Fruit fly (Drosophila melanogaster): Measurements from ENCODE around the gene lic.

Gene lic

DNA sequence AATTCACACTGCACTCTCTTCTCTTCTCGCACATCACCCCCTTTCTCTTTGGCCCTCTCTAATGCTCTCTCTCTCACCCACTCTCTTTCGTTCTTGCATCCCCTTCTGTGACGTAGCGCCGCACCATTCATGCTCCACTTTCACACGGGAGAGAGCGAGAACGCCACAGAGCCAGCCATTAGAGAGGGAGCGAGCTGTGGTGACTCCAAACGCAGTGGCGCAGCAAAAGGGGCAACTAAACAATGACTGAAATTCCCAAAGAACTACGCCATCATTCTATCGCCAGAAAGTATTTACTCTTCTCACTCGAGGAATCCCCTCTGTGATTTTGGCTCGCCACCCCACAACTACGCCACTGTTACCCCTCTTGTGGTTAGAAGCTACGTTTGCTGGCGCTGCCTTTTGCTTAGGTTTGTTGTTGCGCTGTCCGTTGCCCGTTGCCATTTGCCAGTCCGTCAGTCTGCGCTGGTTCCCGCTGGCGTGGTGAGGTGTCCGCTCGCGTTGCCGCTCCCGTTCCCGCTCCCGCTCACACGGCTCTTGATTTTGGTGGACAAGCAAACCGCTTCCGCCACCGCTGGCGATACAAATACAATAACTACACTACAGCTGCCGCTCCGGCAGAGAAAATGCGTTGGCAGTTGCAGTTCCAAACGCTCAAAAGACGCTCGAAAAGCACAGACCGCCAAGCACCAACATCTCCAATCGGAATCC lies 40.3 kb downstream of the lic start (continued):
- TF ChIP-seq unpg (GFP tag; optimal IDR thresholded peaks at IDR 0.05) (peak; percentile 98), CG34422 (GFP tag; IDR thresholded peaks at IDR 0.05) (peak; percentile 99), CG2202 (tag; optimal IDR thresholded peaks at IDR 0.05) (peak; percentile 95), hb (GFP tag; IDR thresholded peaks at IDR 0.05; ENCODE audit: partially characterized antibody) (0 out of 3 replicates have a peak, but pooled peaks have one; percentile 50), dmrt11E (tag; optimal IDR thresholded peaks at IDR 0.05) (peak; percentile 95), dysf (GFP tag; IDR thresholded peaks at IDR 0.05) (peak; percentile 100), NFAT (GFP tag; IDR thresholded peaks at IDR 0.05) (peak; percentile 99), Vsx1 (GFP tag; optimal IDR thresholded peaks at IDR 0.05) (peak; percentile 94), CTCF (GFP tag; optimal IDR thresholded peaks at IDR 0.05) (peak; percentile 74), NfI (GFP tag; optimal IDR thresholded peaks at IDR 0.05) (peak; percentile 99), Neu2 (GFP tag; optimal IDR thresholded peaks at IDR 0.05; ENCODE audit: borderline replicate concordance) (peak; percentile 95), CG17612 (GFP tag; IDR thresholded peaks at IDR 0.05) (peak; percentile 98), Blimp-1 (GFP tag; optimal IDR thresholded peaks at IDR 0.05) (peak; percentile 96), bigmax (GFP tag; optimal IDR thresholded peaks at IDR 0.05) (peak; percentile 80), bowl (GFP tag; IDR thresholded peaks at IDR 0.05) (peak; percentile 98), CG2129 (GFP tag; IDR thresholded peaks at IDR 0.05; ENCODE audit: partially characterized antibody) (no peak), sens-2 (GFP tag; IDR thresholded peaks at IDR 0.05) (peak; percentile 98), CG4617 (GFP tag; optimal IDR thresholded peaks at IDR 0.05; ENCODE audit: borderline replicate concordance) (peak; percentile 99), jigr1 (GFP tag; IDR thresholded peaks at IDR 0.05) (peak; percentile 98), ase (GFP tag; IDR thresholded peaks at IDR 0.05) (peak; percentile 99), gsb-n (tag; optimal IDR thresholded peaks at IDR 0.05) (peak; percentile 95), CG9932 (GFP tag; IDR thresholded peaks at IDR 0.05) (peak; percentile 100), Sry-δ (GFP tag; optimal IDR thresholded peaks at IDR 0.05) (peak; percentile 78), jing (GFP tag; optimal IDR thresholded peaks at IDR 0.05) (peak; percentile 97), croc (GFP tag; conservative IDR thresholded peaks at IDR 0.05) (peak; percentile 98), Dp (GFP tag; optimal IDR thresholded peaks at IDR 0.05) (peak; percentile 42), B-H2 (GFP tag; optimal IDR thresholded peaks at IDR 0.05) (peak; percentile 98), Ets97D (GFP tag; optimal IDR thresholded peaks at IDR 0.05) (peak; percentile 94), crp (GFP tag; optimal IDR thresholded peaks at IDR 0.05) (peak in 1 of 2 experiments; percentile 74), repo (GFP tag; optimal IDR thresholded peaks at IDR 0.05) (peak; percentile 99), wor (GFP tag; IDR thresholded peaks at IDR 0.05) (peak; percentile 97), E2f2 (GFP tag; IDR thresholded peaks at IDR 0.05) (peak; percentile 89), CG16813 (GFP tag; IDR thresholded peaks at IDR 0.05; ENCODE audit: partially characterized antibody) (peak; percentile 25; the same call in 1 of the 3 replicates), CG1603 (tag; optimal IDR thresholded peaks at IDR 0.05) (peak; percentile 99), CG3163 (GFP tag; optimal IDR thresholded peaks at IDR 0.05) (peak; percentile 97), CG12744 (GFP tag; optimal IDR thresholded peaks at IDR 0.05) (peak; percentile 99), CG14441 (GFP tag; IDR thresholded peaks at IDR 0.05) (peak; percentile 99), emc (GFP tag; optimal IDR thresholded peaks at IDR 0.05) (peak; percentile 98), Fer1 (GFP tag; optimal IDR thresholded peaks at IDR 0.05) (peak; percentile 99), Bgb (GFP tag; IDR thresholded peaks at IDR 0.05; ENCODE audit: partially characterized antibody) (peak; percentile 70), CG8089 (GFP tag; optimal IDR thresholded peaks at IDR 0.05) (peak; percentile 98), cato (GFP tag; optimal IDR thresholded peaks at IDR 0.05; ENCODE audit: borderline replicate concordance) (peak; percentile 96), Drgx (GFP tag; IDR thresholded peaks at IDR 0.05) (peak; percentile 100)

Data from whole organism, embryonic.